Worm (Caenorhabditis elegans): ENCODE results near the gene srbc-9.

- TF ChIP-seq C08G9.2 (tag; optimal IDR thresholded peaks at IDR 0.05), result peak; percentile 81
- TF ChIP-seq pha-4 (tag; optimal IDR thresholded peaks at IDR 0.05), result no peak
- TF ChIP-seq nhr-11 (tag; optimal IDR thresholded peaks at IDR 0.05), result no peak
- TF ChIP-seq pag-3 (tag; optimal IDR thresholded peaks at IDR 0.05; ENCODE audit: borderline replicate concordance), result peak; percentile 18
- TF ChIP-seq ref-2 (tag; optimal IDR thresholded peaks at IDR 0.05), result peak; percentile 36
Observed at ce11 chrV:7465509-7465908, 24.7 kb downstream of the srbc-9 start, which contains the start of gene F25E5.1.

All from whole organism, late embryonic.